Worm (Caenorhabditis elegans) whole organism, young adult: ENCODE data around the gene nol-56.
"Not testable (repeated sequence)": the region's sequence is repeated elsewhere in the genome, so short reads cannot be mapped to it uniquely, and the experiment has no call there.

Experiments used
- B0019.2 ChIP-seq: fragments of 200-800 bp; sonication (Bioruptor generic); conservative IDR thresholded peaks from 2 replicates; pipeline ENCODE4 v1.3.6; 2022; ENCODE audit warnings: missing genetic modification reagents, missing genetic modification characterization, missing compliant biosample characterization
- B0336.3 ChIP-seq: fragments of 200-800 bp; sonication (Bioruptor generic); IDR thresholded peaks from 2 replicates; pipeline ENCODE4 v1.3.6; 2022; ENCODE audit warnings: missing genetic modification characterization, missing compliant biosample characterization
- C17E4.6 ChIP-seq: fragments of 200-800 bp; sonication (Bioruptor generic); IDR thresholded peaks from 2 replicates; pipeline ENCODE4 v1.3.6; 2022; ENCODE audit warnings: missing genetic modification reagents, missing genetic modification characterization, missing compliant biosample characterization
- D2030.7 ChIP-seq: fragments of 200-800 bp; sonication (Bioruptor generic); IDR thresholded peaks from 2 replicates; pipeline ENCODE4 v1.3.6; 2022; ENCODE audit warnings: missing genetic modification reagents, missing genetic modification characterization, missing compliant biosample characterization
- F22D6.2 ChIP-seq: sonication (generic microtip); optimal IDR thresholded peaks from 2 replicates; lab custom pipeline; 2016; ENCODE audit warnings: mild to moderate bottlenecking, missing genetic modification characterization, missing compliant biosample characterization
- K11D2.4 ChIP-seq: fragments of 200-800 bp; sonication (Bioruptor generic); IDR thresholded peaks from 2 replicates; pipeline ENCODE4 v1.3.6; 2022; ENCODE audit warnings: missing genetic modification reagents, missing genetic modification characterization, missing compliant biosample characterization
- Y53F4B.3 ChIP-seq: fragments of 200-800 bp; sonication (Bioruptor generic); IDR thresholded peaks from 2 replicates; pipeline ENCODE4 v1.3.6; 2022; ENCODE audit warnings: missing genetic modification reagents, missing genetic modification characterization, missing compliant biosample characterization
- Y53G8AR.9 ChIP-seq: fragments of 200-800 bp; sonication (Bioruptor generic); conservative IDR thresholded peaks from 2 replicates; pipeline ENCODE4 v1.3.6; 2022; ENCODE audit warnings: missing genetic modification reagents, missing genetic modification characterization, missing compliant biosample characterization
- Y56A3A.18 ChIP-seq: fragments of 200-800 bp; sonication (Bioruptor generic); IDR thresholded peaks from 2 replicates; pipeline ENCODE4 v1.3.6; 2022; ENCODE audit warnings: missing genetic modification reagents, missing genetic modification characterization, missing compliant biosample characterization
- Y95B8A.8 ChIP-seq: fragments of 200-800 bp; sonication (Bioruptor generic); IDR thresholded peaks from 2 replicates; pipeline ENCODE4 v1.3.6; 2022; ENCODE audit warnings: missing genetic modification reagents, missing genetic modification characterization, missing compliant biosample characterization
- ZK185.1 ChIP-seq: sonication (generic microtip); optimal IDR thresholded peaks from 2 replicates; lab custom pipeline; 2016; ENCODE audit warnings: mild to moderate bottlenecking, missing genetic modification characterization, missing compliant biosample characterization; ENCODE audit not compliant: poor library complexity, severe bottlenecking
- aptf-2 ChIP-seq: fragments of 200-800 bp; sonication (Bioruptor generic); conservative IDR thresholded peaks from 2 replicates; pipeline ENCODE4 v1.3.6; 2022; ENCODE audit warnings: missing genetic modification reagents, missing genetic modification characterization, missing compliant biosample characterization
- atf-7 ChIP-seq: sonication (generic microtip); optimal IDR thresholded peaks from 2 replicates; lab custom pipeline; 2017; ENCODE audit warnings: mild to moderate bottlenecking, missing genetic modification characterization, missing compliant biosample characterization
- athp-1 ChIP-seq: sonication (generic microtip); optimal IDR thresholded peaks from 2 replicates; lab custom pipeline; 2017; ENCODE audit warnings: mild to moderate bottlenecking, missing genetic modification characterization, missing compliant biosample characterization
- attf-6 ChIP-seq: fragments of 200-800 bp; sonication (Bioruptor generic); IDR thresholded peaks from 2 replicates; pipeline ENCODE4 v1.3.6; 2022; ENCODE audit warnings: missing genetic modification reagents, missing genetic modification characterization, missing compliant biosample characterization
- bed-2 ChIP-seq: fragments of 200-800 bp; sonication (Bioruptor generic); IDR thresholded peaks from 2 replicates; pipeline ENCODE4 v1.3.6; 2022; ENCODE audit warnings: missing genetic modification reagents, missing genetic modification characterization, missing compliant biosample characterization
- cebp-1 ChIP-seq, 2 experiments: fragments of 200-800 bp in 1 of 2; sonication (Bioruptor generic) in 1 of 2; sonication (generic microtip) in 1 of 2; IDR thresholded peaks in 1 of 2; optimal IDR thresholded peaks in 1 of 2; 2 replicates each; pipeline versions ENCODE4 v1.3.6 to Lab custom; 2017 to 2022; ENCODE audit warnings: missing compliant biosample characterization in 2 of 2, missing genetic modification characterization in 2 of 2, mild to moderate bottlenecking in 1 of 2, missing genetic modification reagents in 1 of 2, moderate library complexity in 1 of 2
- cebp-2 ChIP-seq: fragments of 200-800 bp; sonication (Bioruptor generic); IDR thresholded peaks from 2 replicates; pipeline ENCODE4 v1.3.6; 2022; ENCODE audit warnings: missing genetic modification characterization, missing compliant biosample characterization
- ceh-40 ChIP-seq: fragments of 200-800 bp; sonication (Bioruptor generic); IDR thresholded peaks from 2 replicates; pipeline ENCODE4 v1.3.6; 2022; ENCODE audit warnings: missing genetic modification characterization, missing compliant biosample characterization
- chd-7 ChIP-seq: sonication (generic microtip); optimal IDR thresholded peaks from 2 replicates; lab custom pipeline; 2016; ENCODE audit warnings: mild to moderate bottlenecking, missing genetic modification characterization, moderate library complexity, missing compliant biosample characterization
- egrh-3 ChIP-seq: fragments of 200-800 bp; sonication (Bioruptor generic); IDR thresholded peaks from 2 replicates; pipeline ENCODE4 v1.3.6; 2022; ENCODE audit warnings: missing genetic modification reagents, missing genetic modification characterization, missing compliant biosample characterization
- hmg-20 ChIP-seq: fragments of 200-800 bp; sonication (Bioruptor generic); IDR thresholded peaks from 2 replicates; pipeline ENCODE4 v1.3.6; 2022; ENCODE audit warnings: missing genetic modification reagents, missing genetic modification characterization, missing compliant biosample characterization
- lag-1 ChIP-seq: fragments of 200-800 bp; sonication (Bioruptor generic); IDR thresholded peaks from 2 replicates; pipeline ENCODE4 v1.3.6; 2022; ENCODE audit warnings: missing genetic modification reagents, missing genetic modification characterization, missing compliant biosample characterization
- let-607 ChIP-seq, 2 experiments: fragments of 200-800 bp in 1 of 2; sonication (Bioruptor generic) in 1 of 2; sonication (generic microtip) in 1 of 2; optimal IDR thresholded peaks; 2 replicates each; lab custom pipeline; 2016 to 2018; ENCODE audit warnings: mild to moderate bottlenecking in 2 of 2, missing compliant biosample characterization in 2 of 2, missing genetic modification characterization in 2 of 2, moderate library complexity in 2 of 2, missing genotype in 1 of 2
- lin-26 ChIP-seq: fragments of 200-800 bp; sonication (Bioruptor generic); IDR thresholded peaks from 2 replicates; pipeline ENCODE4 v1.3.6; 2022; ENCODE audit warnings: missing genetic modification reagents, missing genetic modification characterization, missing compliant biosample characterization
- lin-40 ChIP-seq: sonication (generic microtip); optimal IDR thresholded peaks from 2 replicates; lab custom pipeline; 2016; ENCODE audit warnings: missing genetic modification characterization, mild to moderate bottlenecking, missing compliant biosample characterization, missing genotype, missing genetic modification reagents
- lin-54 ChIP-seq: fragments of 200-800 bp; sonication (Bioruptor generic); optimal IDR thresholded peaks from 2 replicates; lab custom pipeline; 2018; ENCODE audit warnings: mild to moderate bottlenecking, missing genetic modification characterization, missing compliant biosample characterization
- madf-10 ChIP-seq: sonication (generic microtip); optimal IDR thresholded peaks from 2 replicates; lab custom pipeline; 2016; ENCODE audit warnings: mild to moderate bottlenecking, missing genetic modification characterization, missing compliant biosample characterization
- madf-3 ChIP-seq: fragments of 200-800 bp; sonication (Bioruptor generic); IDR thresholded peaks from 2 replicates; pipeline ENCODE4 v1.3.6; 2022; ENCODE audit warnings: missing genetic modification reagents, missing genetic modification characterization, missing compliant biosample characterization
- madf-6 ChIP-seq: fragments of 200-800 bp; sonication (Bioruptor generic); IDR thresholded peaks from 2 replicates; pipeline ENCODE4 v1.3.6; 2022; ENCODE audit warnings: missing genetic modification reagents, missing genetic modification characterization, missing compliant biosample characterization
- mcd-1 ChIP-seq: fragments of 200-800 bp; sonication (Bioruptor generic); IDR thresholded peaks from 2 replicates; pipeline ENCODE4 v1.3.6; 2022; ENCODE audit warnings: missing genetic modification reagents, missing genetic modification characterization, missing compliant biosample characterization
- nhr-80 ChIP-seq: sonication (generic microtip); optimal IDR thresholded peaks from 2 replicates; lab custom pipeline; 2016; ENCODE audit warnings: missing genetic modification characterization, missing compliant biosample characterization
- nhr-90 ChIP-seq: sonication (generic microtip); optimal IDR thresholded peaks from 2 replicates; lab custom pipeline; 2016; ENCODE audit warnings: missing genotype, mild to moderate bottlenecking, missing genetic modification characterization, missing compliant biosample characterization
- pbrm-1 ChIP-seq: fragments of 200-800 bp; sonication (Bioruptor generic); IDR thresholded peaks from 2 replicates; pipeline ENCODE4 v1.3.6; 2022; ENCODE audit warnings: missing genetic modification reagents, missing genetic modification characterization, missing compliant biosample characterization
- rcor-1 ChIP-seq: fragments of 200-800 bp; sonication (Bioruptor generic); IDR thresholded peaks from 2 replicates; pipeline ENCODE4 v1.3.6; 2022; ENCODE audit warnings: missing genetic modification reagents, missing genetic modification characterization, missing compliant biosample characterization
- sea-2 ChIP-seq: fragments of 200-800 bp; sonication (Bioruptor generic); IDR thresholded peaks from 2 replicates; pipeline ENCODE4 v1.3.6; 2022; ENCODE audit warnings: missing genetic modification characterization, missing compliant biosample characterization
- snpc-4 ChIP-seq, 5 experiments: fragments of 150-350 bp in 1 of 5; sonication (generic microtip) in 4 of 5; optimal IDR thresholded peaks; 2 replicates each; lab custom pipeline; 2014 to 2018; ENCODE audit warnings: missing genetic modification characterization in 5 of 5, missing biosample characterization in 3 of 5, antibody characterized with exemption in 2 of 5, mild to moderate bottlenecking in 2 of 5, missing compliant biosample characterization in 2 of 5, missing genotype in 2 of 5, moderate library complexity in 2 of 5, missing genetic modification reagents in 1 of 5
- xnd-1 ChIP-seq: sonication (generic microtip); optimal IDR thresholded peaks from 2 replicates; lab custom pipeline; 2016; ENCODE audit warnings: missing genotype, missing genetic modification reagents, missing genetic modification characterization, missing compliant biosample characterization
- ztf-18 ChIP-seq: sonication (generic microtip); optimal IDR thresholded peaks from 2 replicates; lab custom pipeline; 2016; ENCODE audit warnings: missing genotype, mild to moderate bottlenecking, missing genetic modification characterization, missing compliant biosample characterization
- ztf-25 ChIP-seq: fragments of 200-800 bp; sonication (Bioruptor generic); IDR thresholded peaks from 2 replicates; pipeline ENCODE4 v1.3.6; 2022; ENCODE audit warnings: missing genetic modification reagents, missing genetic modification characterization, missing compliant biosample characterization
- ztf-26 ChIP-seq: sonication (generic microtip); optimal IDR thresholded peaks from 2 replicates; lab custom pipeline; 2017; ENCODE audit warnings: missing genetic modification characterization, missing compliant biosample characterization
- ztf-28 ChIP-seq: fragments of 200-800 bp; sonication (Bioruptor generic); IDR thresholded peaks from 2 replicates; pipeline ENCODE4 v1.3.6; 2022; ENCODE audit warnings: missing genetic modification reagents, missing genetic modification characterization, missing compliant biosample characterization
- ztf-6 ChIP-seq: fragments of 200-800 bp; sonication (Bioruptor generic); IDR thresholded peaks from 2 replicates; pipeline ENCODE4 v1.3.6; 2022; ENCODE audit warnings: missing genetic modification reagents, missing genetic modification characterization, missing compliant biosample characterization

The nol-56 gene

ce11 chrV:10341905-10342328, 10.9 kb downstream of the nol-56 start, which contains the start of gene K07C5.13 (continued):
- peak; percentile 96 for TF ChIP-seq K11D2.4 (GFP tag; lab: Robert Waterston, UW)
- TF ChIP-seq Y53G8AR.9 (GFP tag; lab: Robert Waterston, UW) = peak; percentile 95
- peak; percentile 91 for TF ChIP-seq ztf-26
- TF ChIP-seq ztf-6 (GFP tag; lab: Robert Waterston, UW) = peak; percentile 68; the same call in 1 of the 2 replicates
- peak; percentile 100 for TF ChIP-seq pbrm-1 (GFP tag; lab: Robert Waterston, UW)
- peak; percentile 93 for TF ChIP-seq lin-40 (tag; lab: Kevin White, UChicago)
- TF ChIP-seq madf-6 = peak; percentile 86
- peak; percentile 93 for TF ChIP-seq madf-3 (GFP tag; lab: Robert Waterston, UW)
- TF ChIP-seq ZK185.1 = peak; percentile 43
- TF ChIP-seq lin-54 = peak; percentile 64
- TF ChIP-seq atf-7 (tag; lab: Kevin White, UChicago) = peak; percentile 64
- TF ChIP-seq B0019.2 (GFP tag; lab: Robert Waterston, UW) = peak; percentile 70
- peak; percentile 38 for TF ChIP-seq madf-10 (tag; lab: Kevin White, UChicago)
- TF ChIP-seq F22D6.2 (tag; lab: Kevin White, UChicago) = peak; percentile 48
- TF ChIP-seq ztf-18 (tag; lab: Kevin White, UChicago) = peak; percentile 96
- 0 out of 2 replicates have a peak, but pooled peaks have one; percentile 56 for TF ChIP-seq ceh-40
- TF ChIP-seq chd-7 (tag; lab: Kevin White, UChicago) = peak; percentile 75
- TF ChIP-seq lag-1 = peak; percentile 83; the same call in 1 of the 2 replicates
- TF ChIP-seq D2030.7 (GFP tag; lab: Robert Waterston, UW) = peak; percentile 95
- peak; percentile 70 for TF ChIP-seq attf-6
- TF ChIP-seq sea-2 (GFP tag; lab: Robert Waterston, UW) = peak; percentile 90
- peak; percentile 93 for TF ChIP-seq mcd-1 (GFP tag; lab: Robert Waterston, UW)
- not testable (repeated sequence) for TF ChIP-seq snpc-4 (GFP tag; optimal IDR thresholded peaks at IDR 0.05; lab: Kevin White, UChicago)
- TF ChIP-seq snpc-4 (tag; optimal IDR thresholded peaks at IDR 0.05; lab: Kevin White, UChicago) = peak in 2 of 4 experiments; percentile 69 to 72
- TF ChIP-seq lin-26 = peak; percentile 79
- TF ChIP-seq aptf-2 (GFP tag; lab: Robert Waterston, UW) = peak; percentile 91
- TF ChIP-seq bed-2 (GFP tag; lab: Robert Waterston, UW) = peak; percentile 80; the same call in 1 of the 2 replicates
- TF ChIP-seq egrh-3 (GFP tag; lab: Robert Waterston, UW) = peak; percentile 43
- peak; percentile 72; the same call in 1 of the 2 replicates for TF ChIP-seq cebp-2
- TF ChIP-seq B0336.3 = peak; percentile 88
- peak; percentile 83 for TF ChIP-seq hmg-20 (GFP tag; lab: Robert Waterston, UW)
- peak in 1 of 2 experiments; percentile 0 for TF ChIP-seq let-607 (tag; optimal IDR thresholded peaks at IDR 0.05; lab: Kevin White, UChicago)
- TF ChIP-seq nhr-90 (tag; lab: Kevin White, UChicago) = peak; percentile 20
- peak; percentile 55 for TF ChIP-seq nhr-80 (tag; lab: Kevin White, UChicago)
- TF ChIP-seq Y56A3A.18 (GFP tag; lab: Robert Waterston, UW) = peak; percentile 89; the same call in 1 of the 2 replicates
- TF ChIP-seq rcor-1 = peak; percentile 91
- TF ChIP-seq C17E4.6 (GFP tag; lab: Robert Waterston, UW) = peak; percentile 87
- peak; percentile 88; the same call in 1 of the 2 replicates for TF ChIP-seq ztf-28
- TF ChIP-seq cebp-1 (GFP tag; IDR thresholded peaks at IDR 0.05; lab: Robert Waterston, UW) = peak; percentile 69
- peak; percentile 82 for TF ChIP-seq cebp-1 (tag; optimal IDR thresholded peaks at IDR 0.05; lab: Kevin White, UChicago)
- TF ChIP-seq Y95B8A.8 (GFP tag; lab: Robert Waterston, UW) = peak; percentile 88
- peak; percentile 25 for TF ChIP-seq xnd-1 (tag; lab: Kevin White, UChicago)
- TF ChIP-seq Y53F4B.3 (GFP tag; lab: Robert Waterston, UW) = 0 out of 2 replicates have a peak, but pooled peaks have one; percentile 45
- TF ChIP-seq ztf-25 (GFP tag; lab: Robert Waterston, UW) = 0 out of 2 replicates have a peak, but pooled peaks have one; percentile 68
- TF ChIP-seq athp-1 (tag; lab: Kevin White, UChicago) = peak; percentile 50
